Worm (Caenorhabditis elegans) whole organism, L4 larva: Measurements from ENCODE around the gene fkb-4.

Source experiments
- T20F7.1 ChIP-seq: fragments of 200-800 bp; sonication (Bioruptor generic); optimal IDR thresholded peaks from 2 replicates; lab custom pipeline; 2018; ENCODE audit warnings: mild to moderate bottlenecking, missing genetic modification characterization, missing compliant biosample characterization
- ZK337.2 ChIP-seq: fragments of 200-800 bp; sonication (Bioruptor generic); IDR thresholded peaks from 2 replicates; pipeline ENCODE4 v1.3.6; 2022; ENCODE audit warnings: missing genetic modification reagents, missing genetic modification characterization, missing compliant biosample characterization
- ZK546.5 ChIP-seq, 2 experiments: sonication (generic microtip); optimal IDR thresholded peaks; 2 replicates each; lab custom pipeline; 2017; ENCODE audit warnings: missing biosample characterization in 2 of 2, missing genetic modification characterization in 2 of 2
- aha-1 ChIP-seq: fragments of 150-350 bp; peaks from one replicate; lab custom pipeline; 2014; ENCODE audit warnings: missing biosample characterization, missing genetic modification characterization
- ceh-32 ChIP-seq: sonication (generic microtip); optimal IDR thresholded peaks from 2 replicates; lab custom pipeline; 2016; ENCODE audit warnings: mild to moderate bottlenecking, missing genetic modification characterization, missing compliant biosample characterization; ENCODE audit not compliant: poor library complexity
- ceh-44 ChIP-seq: fragments of 200-800 bp; sonication (Bioruptor generic); IDR thresholded peaks from 2 replicates; pipeline ENCODE4 v1.3.6; 2022; ENCODE audit warnings: missing genetic modification reagents, missing genetic modification characterization, missing compliant biosample characterization
- ces-1 ChIP-seq: fragments of 150-350 bp; sonication (generic microtip); optimal IDR thresholded peaks from 4 replicates; lab custom pipeline; 2014; ENCODE audit warnings: missing biosample characterization, missing genetic modification reagents, missing genetic modification characterization
- daf-16 ChIP-seq, 3 experiments: sonication (generic microtip); optimal IDR thresholded peaks; 2 replicates each; lab custom pipeline; 2016 to 2017; ENCODE audit warnings: missing genetic modification characterization in 3 of 3, missing genetic modification reagents in 3 of 3, mild to moderate bottlenecking in 2 of 3, missing compliant biosample characterization in 2 of 3, missing biosample characterization in 1 of 3, moderate library complexity in 1 of 3
- dmd-6 ChIP-seq: fragments of 200-800 bp; sonication (Bioruptor generic); IDR thresholded peaks from 2 replicates; pipeline ENCODE4 v1.3.6; 2022; ENCODE audit warnings: missing genetic modification reagents, missing genetic modification characterization, missing compliant biosample characterization
- dpl-1 ChIP-seq: fragments of 150-350 bp; optimal IDR thresholded peaks from 2 replicates; lab custom pipeline; 2014; ENCODE audit warnings: missing biosample characterization, missing genetic modification reagents, missing genetic modification characterization
- dve-1 ChIP-seq: sonication (generic microtip); optimal IDR thresholded peaks from 2 replicates; lab custom pipeline; 2017; ENCODE audit warnings: antibody characterized with exemption, mild to moderate bottlenecking, missing genetic modification characterization, missing compliant biosample characterization; ENCODE audit not compliant: insufficient read depth
- fos-1 ChIP-seq: fragments of 150-350 bp; optimal IDR thresholded peaks from 2 replicates; lab custom pipeline; 2014; ENCODE audit warnings: missing biosample characterization, missing genetic modification characterization
- hlh-11 ChIP-seq: fragments of 200-800 bp; sonication (Bioruptor generic); optimal IDR thresholded peaks from 2 replicates; lab custom pipeline; 2018; ENCODE audit warnings: mild to moderate bottlenecking, missing genetic modification characterization, missing compliant biosample characterization
- hlh-30 ChIP-seq: sonication (generic microtip); optimal IDR thresholded peaks from 2 replicates; lab custom pipeline; 2017; ENCODE audit warnings: antibody characterized with exemption, mild to moderate bottlenecking, missing genetic modification characterization, missing compliant biosample characterization; ENCODE audit not compliant: insufficient read depth
- lim-7 ChIP-seq: fragments of 200-800 bp; sonication (Bioruptor generic); IDR thresholded peaks from 2 replicates; pipeline ENCODE4 v1.3.6; 2022; ENCODE audit warnings: missing genetic modification characterization, missing compliant biosample characterization
- lin-1 ChIP-seq: fragments of 200-800 bp; sonication (Bioruptor generic); IDR thresholded peaks from 2 replicates; pipeline ENCODE4 v1.3.6; 2022; ENCODE audit warnings: missing genetic modification reagents, missing genetic modification characterization, missing compliant biosample characterization
- lin-15B ChIP-seq: fragments of 150-350 bp; sonication (generic microtip); optimal IDR thresholded peaks from 3 replicates; lab custom pipeline; 2014; ENCODE audit warnings: missing biosample characterization, missing genetic modification characterization
- madf-9 ChIP-seq: fragments of 200-800 bp; sonication (Bioruptor generic); conservative IDR thresholded peaks from 2 replicates; pipeline ENCODE4 v1.3.6; 2022; ENCODE audit warnings: missing genetic modification reagents, missing genetic modification characterization, missing compliant biosample characterization
- mxl-3 ChIP-seq: fragments of 200-800 bp; sonication (Bioruptor generic); optimal IDR thresholded peaks from 2 replicates; lab custom pipeline; 2018; ENCODE audit warnings: mild to moderate bottlenecking, missing genetic modification characterization, missing compliant biosample characterization
- nhr-10 ChIP-seq: fragments of 150-350 bp; optimal IDR thresholded peaks from 2 replicates; lab custom pipeline; 2014; ENCODE audit warnings: missing biosample characterization, missing genetic modification characterization
- nhr-237 ChIP-seq: sonication (generic microtip); optimal IDR thresholded peaks from 2 replicates; lab custom pipeline; 2017; ENCODE audit warnings: missing biosample characterization, missing genetic modification characterization
- nhr-28 ChIP-seq: fragments of 150-350 bp; optimal IDR thresholded peaks from 2 replicates; lab custom pipeline; 2014; ENCODE audit warnings: missing biosample characterization, missing genetic modification characterization
- nhr-48 ChIP-seq: sonication (generic microtip); optimal IDR thresholded peaks from 2 replicates; lab custom pipeline; 2016; ENCODE audit warnings: mild to moderate bottlenecking, missing genetic modification characterization, missing compliant biosample characterization
- nhr-77 ChIP-seq: fragments of 150-350 bp; optimal IDR thresholded peaks from 2 replicates; lab custom pipeline; 2014; ENCODE audit warnings: missing biosample characterization, missing genetic modification characterization
- pha-4 ChIP-seq, 2 experiments: fragments of 150-350 bp in 1 of 2; fragments of 200-800 bp in 1 of 2; sonication (Bioruptor generic) in 1 of 2; IDR thresholded peaks in 1 of 2; optimal IDR thresholded peaks in 1 of 2; 2 replicates each; pipeline versions ENCODE4 v1.3.6 to Lab custom; 2014 to 2022; ENCODE audit warnings: missing genetic modification characterization in 2 of 2, missing genetic modification reagents in 2 of 2, missing biosample characterization in 1 of 2, missing compliant biosample characterization in 1 of 2
- php-3 ChIP-seq: fragments of 200-800 bp; sonication (Bioruptor generic); IDR thresholded peaks from 2 replicates; pipeline ENCODE4 v1.3.6; 2022; ENCODE audit warnings: missing genetic modification reagents, missing genetic modification characterization, missing compliant biosample characterization
- pqm-1 ChIP-seq: sonication (generic microtip); optimal IDR thresholded peaks from 2 replicates; lab custom pipeline; 2017; ENCODE audit warnings: missing biosample characterization, missing genetic modification characterization
- tra-1 ChIP-seq: fragments of 200-800 bp; sonication (Bioruptor generic); IDR thresholded peaks from 2 replicates; pipeline ENCODE4 v1.3.6; 2022; ENCODE audit warnings: missing genetic modification reagents, missing genetic modification characterization, missing compliant biosample characterization
- unc-62 ChIP-seq, 3 experiments: fragments of 150-350 bp in 1 of 3; sonication (generic microtip); optimal IDR thresholded peaks in 2 of 3; peaks in 1 of 3; 1 replicate in 1 of 3; 2 replicates in 2 of 3; lab custom pipeline; 2014 to 2017; ENCODE audit warnings: missing biosample characterization in 3 of 3, missing genetic modification characterization in 3 of 3, missing genetic modification reagents in 3 of 3, missing genotype in 1 of 3
- zfp-2 ChIP-seq: sonication (generic microtip); optimal IDR thresholded peaks from 2 replicates; lab custom pipeline; 2016; ENCODE audit warnings: mild to moderate bottlenecking, missing genetic modification characterization, missing compliant biosample characterization
- zfp-3 ChIP-seq: fragments of 200-800 bp; sonication (Bioruptor generic); conservative IDR thresholded peaks from 2 replicates; pipeline ENCODE4 v1.3.6; 2022; ENCODE audit warnings: missing genetic modification reagents, missing genetic modification characterization, missing compliant biosample characterization
- zip-11 ChIP-seq: fragments of 200-800 bp; sonication (Bioruptor generic); IDR thresholded peaks from 2 replicates; pipeline ENCODE4 v1.3.6; 2022; ENCODE audit warnings: missing genetic modification characterization, missing compliant biosample characterization

fkb-4 gene

DNA sequence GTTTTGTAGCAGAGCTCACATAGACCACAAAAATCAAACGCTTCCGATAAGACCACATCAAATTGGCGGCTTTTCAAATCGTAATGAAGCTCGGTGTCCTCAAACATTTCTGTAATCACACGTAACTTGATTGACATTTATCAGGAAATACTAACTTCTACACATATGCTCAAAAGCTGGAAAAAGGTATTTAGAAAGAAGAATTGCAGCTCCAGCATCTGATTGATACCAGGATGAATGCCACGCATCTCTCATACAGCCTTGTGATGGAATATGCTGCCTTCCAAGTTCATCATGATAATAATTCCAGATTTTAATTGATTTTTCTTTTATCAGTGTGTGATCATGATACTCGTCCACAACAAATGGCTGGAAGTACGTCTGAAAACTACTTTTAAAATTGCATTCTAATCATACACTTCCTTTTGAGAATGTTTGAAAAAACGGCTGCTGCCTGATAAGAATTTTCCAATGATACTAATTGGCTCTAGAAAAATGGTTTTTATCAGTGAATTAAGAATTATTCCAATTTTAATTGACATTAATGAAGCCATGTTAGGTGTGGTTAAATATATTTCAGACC lies 10.1 kb upstream of the fkb-4 start:
- TF ChIP-seq nhr-10 = no peak
- TF ChIP-seq zfp-2 (tag; lab: Kevin White, UChicago) = no peak
- TF ChIP-seq ZK546.5 (tag; optimal IDR thresholded peaks at IDR 0.05; lab: Kevin White, UChicago) = no peak
- TF ChIP-seq tra-1 (GFP tag; lab: Robert Waterston, UW) = 0 out of 2 replicates have a peak, but pooled peaks have one; percentile 36
- peak; percentile 52 for TF ChIP-seq pqm-1 (tag; lab: Kevin White, UChicago)
- TF ChIP-seq unc-62 (GFP tag; optimal IDR thresholded peaks at IDR 0.05 in 1 of 2; lab: Kevin White, UChicago) = peak in 1 of 2 experiments; percentile 83
- no peak for TF ChIP-seq unc-62 (tag; optimal IDR thresholded peaks at IDR 0.05; lab: Kevin White, UChicago)
- peak; percentile 81 for TF ChIP-seq dmd-6
- no peak for TF ChIP-seq ceh-32 (tag; lab: Kevin White, UChicago)
- peak; percentile 21 for TF ChIP-seq dve-1 (tag; lab: Kevin White, UChicago)
- TF ChIP-seq nhr-48 (tag; lab: Kevin White, UChicago) = peak; percentile 53
- no peak for TF ChIP-seq zfp-3 (GFP tag; lab: Robert Waterston, UW)

DNA sequence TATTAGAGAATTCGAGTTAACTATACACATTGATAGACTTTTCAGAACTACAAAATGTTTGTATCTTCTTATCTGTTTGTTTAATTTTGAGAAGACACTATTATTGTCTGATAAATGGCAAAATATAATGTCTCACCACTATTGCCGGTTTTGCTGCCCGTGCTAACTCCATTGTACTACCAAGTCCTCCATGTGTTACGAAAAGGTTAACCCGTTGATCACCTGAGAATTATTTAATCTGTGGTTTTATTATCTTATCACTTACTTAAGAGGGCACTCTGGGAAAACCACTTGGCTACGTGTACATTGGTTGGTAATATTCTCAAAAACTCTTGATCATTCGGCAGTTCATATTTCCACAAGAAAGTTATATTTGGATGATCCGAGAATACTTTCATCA lies 9.0 kb upstream of the fkb-4 start:
- TF ChIP-seq ZK337.2 (no peak), ceh-44 (no peak), dve-1 (tag; lab: Kevin White, UChicago) (peak; percentile 38), T20F7.1 (GFP tag; lab: Kevin White, UChicago) (no peak), ces-1 (GFP tag; lab: Kevin White, UChicago) (no peak), nhr-237 (tag; lab: Kevin White, UChicago) (no peak), hlh-11 (peak; percentile 34), zip-11 (no peak), nhr-28 (peak; percentile 29)

DNA sequence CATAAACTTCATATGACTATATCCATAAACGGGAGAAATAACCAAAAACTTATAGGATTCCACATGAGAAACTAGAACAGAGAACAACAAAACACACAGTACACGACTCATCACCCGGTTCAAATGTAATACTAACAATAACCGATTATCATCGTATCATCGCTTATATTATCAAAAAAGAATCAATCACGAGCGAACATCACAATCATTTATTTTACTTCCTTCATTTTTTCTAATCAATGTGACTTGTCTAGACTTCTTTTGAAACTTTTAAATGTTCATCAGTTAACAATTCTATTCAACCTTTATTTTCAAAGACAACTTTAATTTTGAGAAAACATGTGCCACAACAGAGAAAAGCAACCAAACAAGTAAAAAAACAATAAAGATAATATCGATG lies 8.3 kb upstream of the fkb-4 start, which contains the start of gene ugt-4:
Gene ugt-4, minus strand, starts transcription at position 141 of the 400 bp plus-strand sequence.
- TF ChIP-seq php-3 (GFP tag; lab: Robert Waterston, UW) (0 out of 2 replicates have a peak, but pooled peaks have one; percentile 6), aha-1 (tag; lab: Kevin White, UChicago) (no peak), madf-9 (GFP tag; lab: Robert Waterston, UW) (no peak), mxl-3 (GFP tag; lab: Kevin White, UChicago) (no peak), T20F7.1 (GFP tag; lab: Kevin White, UChicago) (peak; percentile 52), dve-1 (tag; lab: Kevin White, UChicago) (peak; percentile 67), dmd-6 (peak; percentile 61; the same call in 1 of the 2 replicates), pqm-1 (tag; lab: Kevin White, UChicago) (peak; percentile 49), pha-4 (GFP tag; IDR thresholded peaks at IDR 0.05; lab: Robert Waterston, UW) (no peak), pha-4 (tag; optimal IDR thresholded peaks at IDR 0.05; lab: Kevin White, UChicago) (no peak), nhr-77 (tag; lab: Kevin White, UChicago) (peak; percentile 53), dpl-1 (GFP tag; lab: Kevin White, UChicago) (no peak), nhr-28 (peak; percentile 75), hlh-30 (tag; lab: Kevin White, UChicago) (peak; percentile 65), daf-16 (GFP tag; optimal IDR thresholded peaks at IDR 0.05; lab: Kevin White, UChicago) (no peak), daf-16 (tag; optimal IDR thresholded peaks at IDR 0.05; lab: Kevin White, UChicago) (peak; percentile 35), hlh-11 (peak; percentile 65), unc-62 (GFP tag; optimal IDR thresholded peaks at IDR 0.05 in 1 of 2; lab: Kevin White, UChicago) (peak in 1 of 2 experiments; percentile 80), unc-62 (tag; optimal IDR thresholded peaks at IDR 0.05; lab: Kevin White, UChicago) (no peak)

- TF ChIP-seq nhr-77 (tag; lab: Kevin White, UChicago) (peak; percentile 18), zfp-3 (GFP tag; lab: Robert Waterston, UW) (no peak), hlh-30 (tag; lab: Kevin White, UChicago) (peak; percentile 44), fos-1 (tag; lab: Kevin White, UChicago) (no peak), pqm-1 (tag; lab: Kevin White, UChicago) (peak; percentile 24), lin-1 (no peak), hlh-11 (peak; percentile 20), dve-1 (tag; lab: Kevin White, UChicago) (peak; percentile 34), daf-16 (GFP tag; optimal IDR thresholded peaks at IDR 0.05; lab: Kevin White, UChicago) (no peak), daf-16 (tag; optimal IDR thresholded peaks at IDR 0.05; lab: Kevin White, UChicago) (peak; percentile 82), lin-15B (tag; lab: Kevin White, UChicago) (no peak), nhr-28 (peak; percentile 76), lim-7 (GFP tag; lab: Robert Waterston, UW) (no peak)
These were observed 5.8 kb upstream of the fkb-4 start, which contains the start of gene ugt-5 for ce11 chrV:12792752-12793151. Gene ugt-5, minus strand, starts transcription at chrV:12792965.
